Fruit fly (Drosophila melanogaster): ENCODE measurements around the gene sta.

sta gene

dm6 chrX:1482840-1483518 is at the start of gene sta, which contains the start of gene inc (continued):
- no peak for TF ChIP-seq CG4404 (GFP tag; IDR thresholded peaks at IDR 0.05)
- peak; percentile 42 for TF ChIP-seq zfh2 (GFP tag; optimal IDR thresholded peaks at IDR 0.05)
- TF ChIP-seq Trl (optimal IDR thresholded peaks at IDR 0.05) = no peak
- peak; percentile 63 for TF ChIP-seq Trl (GFP tag; optimal IDR thresholded peaks at IDR 0.05)
- TF ChIP-seq bsh (GFP tag; optimal IDR thresholded peaks at IDR 0.05) = peak in 1 of 2 experiments; percentile 49
- TF ChIP-seq CG6683 (GFP tag; optimal IDR thresholded peaks at IDR 0.05) = peak; percentile 56
- peak; percentile 81 for TF ChIP-seq Opbp (GFP tag; IDR thresholded peaks at IDR 0.05; ENCODE audit: partially characterized antibody)
- no peak for TF ChIP-seq nau (GFP tag; optimal IDR thresholded peaks at IDR 0.05)
- peak; percentile 94 for TF ChIP-seq CG10267 (tag; optimal IDR thresholded peaks at IDR 0.05)
- TF ChIP-seq Neu2 (GFP tag; optimal IDR thresholded peaks at IDR 0.05; ENCODE audit: borderline replicate concordance) = no peak
- peak; percentile 7 for TF ChIP-seq jumu (GFP tag; optimal IDR thresholded peaks at IDR 0.05)
- TF ChIP-seq seq (GFP tag; IDR thresholded peaks at IDR 0.05) = peak; percentile 41; the same call in 1 of the 2 replicates
- peak; percentile 81 for TF ChIP-seq mirr (GFP tag; optimal IDR thresholded peaks at IDR 0.05)
- peak; percentile 85 for TF ChIP-seq bcd (GFP tag; optimal IDR thresholded peaks at IDR 0.05)
- peak; percentile 87 for TF ChIP-seq HHEX (GFP tag; optimal IDR thresholded peaks at IDR 0.05)
- TF ChIP-seq Gug (GFP tag; IDR thresholded peaks at IDR 0.05) = peak; percentile 22; the same call in 1 of the 4 replicates
- no peak for TF ChIP-seq pan (optimal IDR thresholded peaks at IDR 0.05)
- TF ChIP-seq pan (GFP tag; optimal IDR thresholded peaks at IDR 0.05 in 1 of 2, IDR thresholded peaks at IDR 0.05 in 1 of 2) = peak in 1 of 2 experiments; percentile 42
- peak; percentile 18 for TF ChIP-seq CG7786 (GFP tag; optimal IDR thresholded peaks at IDR 0.05)
- peak; percentile 57 for TF ChIP-seq CG3995 (GFP tag; optimal IDR thresholded peaks at IDR 0.05)
- TF ChIP-seq peb (GFP tag; IDR thresholded peaks at IDR 0.05) = no peak
- TF ChIP-seq eyg (GFP tag; optimal IDR thresholded peaks at IDR 0.05) = peak; percentile 26
- peak; percentile 35 for TF ChIP-seq hkb (optimal IDR thresholded peaks at IDR 0.05)
- peak; percentile 74 for TF ChIP-seq hkb (GFP tag; IDR thresholded peaks at IDR 0.05)
- TF ChIP-seq Oli (tag; optimal IDR thresholded peaks at IDR 0.05) = peak; percentile 31
- TF ChIP-seq CG9797 (GFP tag; optimal IDR thresholded peaks at IDR 0.05) = peak; percentile 99
- no peak for TF ChIP-seq tll (GFP tag; optimal IDR thresholded peaks at IDR 0.05)
- no peak for TF ChIP-seq CG15696 (tag; optimal IDR thresholded peaks at IDR 0.05)
- peak; percentile 31 for TF ChIP-seq CG1529 (GFP tag; optimal IDR thresholded peaks at IDR 0.05)
- peak; percentile 77 for TF ChIP-seq CG12071 (GFP tag; optimal IDR thresholded peaks at IDR 0.05)
- no peak for TF ChIP-seq fd96Cb (tag; optimal IDR thresholded peaks at IDR 0.05)
- peak; percentile 25 for TF ChIP-seq Ssrp (tag; optimal IDR thresholded peaks at IDR 0.05)
- TF ChIP-seq ato (GFP tag; IDR thresholded peaks at IDR 0.05; ENCODE audit: partially characterized antibody) = 0 out of 2 replicates have a peak, but pooled peaks have one; percentile 26
- peak; percentile 79 for TF ChIP-seq CrebB (tag; optimal IDR thresholded peaks at IDR 0.05)
- TF ChIP-seq CG12299 (tag; optimal IDR thresholded peaks at IDR 0.05) = peak; percentile 66
- TF ChIP-seq Lhr (GFP tag; optimal IDR thresholded peaks at IDR 0.05) = peak; percentile 92
- no peak for TF ChIP-seq ftz-f1 (GFP tag; optimal IDR thresholded peaks at IDR 0.05)
- peak; percentile 67 for TF ChIP-seq unpg (GFP tag; optimal IDR thresholded peaks at IDR 0.05)
- TF ChIP-seq klu (GFP tag; IDR thresholded peaks at IDR 0.05) = no peak
- peak; percentile 68; the same call in 1 of the 3 replicates for TF ChIP-seq so (GFP tag; IDR thresholded peaks at IDR 0.05)
- no peak for TF ChIP-seq CG11093 (GFP tag; IDR thresholded peaks at IDR 0.05)
- TF ChIP-seq CG2129 (GFP tag; IDR thresholded peaks at IDR 0.05; ENCODE audit: partially characterized antibody) = no peak
- TF ChIP-seq Hey (tag; optimal IDR thresholded peaks at IDR 0.05) = peak; percentile 67
- TF ChIP-seq CG14014 (GFP tag; IDR thresholded peaks at IDR 0.05) = peak; percentile 45; the same call in 1 of the 2 replicates
- TF ChIP-seq CG11560 (tag; IDR thresholded peaks at IDR 0.05) = no peak
- TF ChIP-seq CG13287 (GFP tag; IDR thresholded peaks at IDR 0.05; ENCODE audit: partially characterized antibody) = peak; percentile 80
- TF ChIP-seq CG3407 (GFP tag; optimal IDR thresholded peaks at IDR 0.05) = peak; percentile 53
- TF ChIP-seq Mad (GFP tag; optimal IDR thresholded peaks at IDR 0.05) = peak; percentile 57
- peak; percentile 68 for TF ChIP-seq Fer3 (tag; optimal IDR thresholded peaks at IDR 0.05)
